Fruit fly (Drosophila melanogaster) whole organism, adult: ENCODE measurements around the gene CG8281.

Experiments
- CG11617 ChIP-seq: fragments of 200-800 bp; sonication (Bioruptor generic); optimal IDR thresholded peaks from 2 replicates; lab custom pipeline; 2017; ENCODE audit warnings: mild to moderate bottlenecking, missing biosample characterization, missing genetic modification reagents, missing genetic modification characterization
- CG12768 ChIP-seq: fragments of 200-800 bp; sonication (Bioruptor generic); optimal IDR thresholded peaks from 2 replicates; lab custom pipeline; 2017; ENCODE audit warnings: missing biosample characterization, missing genetic modification characterization, mild to moderate bottlenecking, moderate library complexity, missing genetic modification reagents
- CG14711 ChIP-seq: fragments of 200-800 bp; sonication (Bioruptor generic); optimal IDR thresholded peaks from 2 replicates; lab custom pipeline; 2018; ENCODE audit warnings: missing biosample characterization, mild to moderate bottlenecking, missing genetic modification characterization, moderate library complexity
- CG1620 ChIP-seq: fragments of 200-800 bp; sonication (Bioruptor generic); optimal IDR thresholded peaks from 2 replicates; lab custom pipeline; 2016; ENCODE audit warnings: missing biosample characterization, missing genetic modification characterization
- CG33017 ChIP-seq: fragments of 200-800 bp; sonication (Bioruptor generic); optimal IDR thresholded peaks from 2 replicates; lab custom pipeline; 2018; ENCODE audit warnings: missing biosample characterization, mild to moderate bottlenecking, missing genetic modification characterization, moderate library complexity
- CG5204 ChIP-seq: fragments of 200-800 bp; sonication (Bioruptor generic); optimal IDR thresholded peaks from 2 replicates; lab custom pipeline; 2016; ENCODE audit warnings: missing biosample characterization, missing genetic modification characterization
- CG7045 ChIP-seq: fragments of 200-800 bp; sonication (Bioruptor generic); optimal IDR thresholded peaks from 2 replicates; lab custom pipeline; 2017; ENCODE audit warnings: missing biosample characterization, mild to moderate bottlenecking, missing genetic modification characterization
- CG7101 ChIP-seq: fragments of 200-800 bp; sonication (Bioruptor generic); optimal IDR thresholded peaks from 2 replicates; lab custom pipeline; 2018; ENCODE audit warnings: missing biosample characterization, mild to moderate bottlenecking, missing genetic modification characterization, moderate library complexity
- Clk ChIP-seq: fragments of 200-800 bp; sonication (Bioruptor generic); optimal IDR thresholded peaks from 2 replicates; lab custom pipeline; 2017; ENCODE audit warnings: missing biosample characterization, missing genetic modification characterization
- Crg-1 ChIP-seq: fragments of 200-800 bp; sonication (Bioruptor generic); optimal IDR thresholded peaks from 2 replicates; lab custom pipeline; 2016; ENCODE audit warnings: missing biosample characterization, missing genetic modification characterization
- Hr96 ChIP-seq: fragments of 200-800 bp; sonication (Bioruptor generic); optimal IDR thresholded peaks from 2 replicates; lab custom pipeline; 2016; ENCODE audit warnings: missing biosample characterization, missing genetic modification characterization
- Mnt ChIP-seq: fragments of 200-800 bp; sonication (Bioruptor generic); optimal IDR thresholded peaks from 2 replicates; lab custom pipeline; 2016; ENCODE audit warnings: missing biosample characterization, mild to moderate bottlenecking, missing genetic modification characterization
- bab1 ChIP-seq: fragments of 200-800 bp; sonication (Bioruptor generic); optimal IDR thresholded peaks from 3 replicates; lab custom pipeline; 2019; ENCODE audit warnings: missing biosample characterization, mild to moderate bottlenecking, missing genetic modification characterization, moderate library complexity
- cic ChIP-seq: fragments of 200-800 bp; sonication (Bioruptor generic); optimal IDR thresholded peaks from 2 replicates; lab custom pipeline; 2017; ENCODE audit warnings: missing biosample characterization, mild to moderate bottlenecking, missing genetic modification characterization, moderate library complexity
- cnc ChIP-seq, 2 experiments: fragments of >200 bp; optimal IDR thresholded peaks; 2 replicates each; lab custom pipeline; 2017
- kay ChIP-seq: fragments of 200-800 bp; sonication (Bioruptor generic); peaks from one replicate; lab custom pipeline; 2016; ENCODE audit warnings: missing biosample characterization, missing genetic modification characterization, borderline replicate concordance
- ovo ChIP-seq: fragments of 200-800 bp; sonication (Bioruptor generic); optimal IDR thresholded peaks from 2 replicates; lab custom pipeline; 2016; ENCODE audit warnings: missing biosample characterization, missing genetic modification characterization
- pad ChIP-seq: fragments of 200-800 bp; sonication (Bioruptor generic); optimal IDR thresholded peaks from 3 replicates; lab custom pipeline; 2017; ENCODE audit warnings: missing biosample characterization, missing genetic modification characterization, mild to moderate bottlenecking, moderate library complexity, missing genetic modification reagents
- tj ChIP-seq: fragments of 200-800 bp; sonication (Bioruptor generic); optimal IDR thresholded peaks from 3 replicates; lab custom pipeline; 2017; ENCODE audit warnings: missing biosample characterization, mild to moderate bottlenecking, missing genetic modification characterization, moderate library complexity
- toe ChIP-seq: fragments of 200-800 bp; sonication (Bioruptor generic); optimal IDR thresholded peaks from 2 replicates; lab custom pipeline; 2016; ENCODE audit warnings: missing biosample characterization, missing genetic modification characterization

CG8281 gene

DNA sequence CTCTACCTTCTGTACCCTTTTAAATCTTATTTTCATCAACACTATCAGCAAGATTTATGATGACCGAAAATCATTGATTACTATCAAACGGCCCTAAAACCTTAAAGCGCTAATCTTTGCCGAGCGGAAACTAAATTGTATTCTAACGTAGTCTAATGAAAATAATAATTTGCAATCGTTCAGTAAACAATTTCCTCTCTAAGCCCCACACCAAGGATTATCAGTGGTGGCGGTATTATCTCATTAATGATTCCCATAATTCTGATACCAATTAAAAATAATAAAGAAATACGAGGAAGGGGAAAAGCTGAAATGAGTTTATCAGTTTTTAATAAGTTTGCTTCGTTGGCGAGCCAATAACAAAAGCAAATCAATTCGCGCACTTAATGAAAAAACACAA, 31.7 kb downstream of the CG8281 start:
- TF ChIP-seq kay (GFP tag; lab: Kevin White, UChicago) (peak; percentile 43), CG33017 (no peak)

DNA sequence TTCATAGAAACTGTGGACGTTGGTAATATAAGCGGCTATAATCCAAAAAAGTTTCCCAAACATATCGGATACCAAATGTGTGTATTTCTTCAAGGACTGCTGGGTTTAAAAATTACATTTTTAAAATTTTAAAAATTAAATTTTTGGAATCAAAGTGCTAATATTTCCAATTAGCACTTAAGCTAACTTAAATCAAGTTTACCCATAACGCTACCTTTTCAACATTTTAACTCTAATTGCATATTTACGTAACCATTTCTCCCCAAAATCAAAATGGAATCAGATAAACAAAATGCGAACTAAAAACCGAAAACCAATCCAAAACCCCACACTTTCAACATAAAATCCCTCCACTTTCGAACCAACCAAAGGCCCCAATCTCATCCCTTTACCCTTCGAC, 34.0 kb downstream of the CG8281 start, which contains the start of gene CG43880:
Gene CG43880 (minus strand): TSS at position 101 of the 400 bp plus-strand sequence.
- no peak for TF ChIP-seq Mnt (GFP tag; lab: Kevin White, UChicago)
- no peak for TF ChIP-seq kay (GFP tag; lab: Kevin White, UChicago)
- no peak for TF ChIP-seq CG5204 (GFP tag; lab: Kevin White, UChicago)
- no peak for TF ChIP-seq CG33017

DNA sequence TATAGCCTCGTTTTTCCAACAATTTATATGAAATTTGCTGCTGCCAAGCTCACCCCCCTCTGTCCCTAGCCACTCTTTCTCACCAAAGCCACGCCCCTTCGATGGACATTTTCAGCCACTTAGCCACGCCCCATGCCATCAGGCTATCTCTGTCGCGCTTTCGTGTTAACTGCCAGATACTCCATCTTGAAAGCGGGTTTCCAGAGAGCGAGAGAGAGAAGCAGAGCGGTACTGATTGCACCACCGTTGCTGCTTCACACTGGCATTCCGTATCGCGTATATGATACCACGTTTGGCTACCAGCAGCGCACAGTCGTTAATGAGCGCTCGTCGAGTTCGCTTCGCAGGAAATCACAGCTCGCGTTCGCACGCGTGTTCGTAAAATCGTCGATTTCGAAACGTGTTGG, 35.6 kb downstream of the CG8281 start, which contains the start of gene exex:
Gene exex (plus strand): TSS at position 307 of the 407 bp plus-strand sequence.
- TF ChIP-seq Clk (no peak), Mnt (GFP tag; lab: Kevin White, UChicago) (peak; percentile 35)

DNA sequence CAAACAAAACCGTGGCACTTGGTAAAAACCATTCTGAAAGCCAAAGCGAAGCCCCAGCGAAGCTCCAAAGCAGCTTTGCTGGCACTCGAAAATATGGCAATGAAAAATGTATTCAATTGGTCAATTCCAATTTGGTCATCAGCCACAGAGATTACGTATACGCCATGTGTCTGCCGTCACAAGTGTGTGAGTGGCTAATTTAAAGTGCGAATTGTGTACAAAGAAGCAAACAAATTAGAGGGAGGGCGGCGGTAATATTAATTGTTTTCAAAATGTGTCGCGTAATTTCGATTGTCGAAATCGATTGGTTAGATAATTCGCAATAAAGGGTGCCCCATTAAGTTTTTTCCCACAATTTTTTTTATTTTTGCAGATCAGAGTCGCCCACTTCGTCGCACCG, 37.5 kb downstream of the CG8281 start:
- TF ChIP-seq CG1620 (GFP tag; lab: Kevin White, UChicago) (no peak), CG11617 (GFP tag; lab: Kevin White, UChicago) (no peak), CG33017 (no peak), bab1 (GFP tag; lab: Kevin White, UChicago) (no peak), CG7101 (tag; lab: Kevin White, UChicago) (no peak), ovo (GFP tag; lab: Kevin White, UChicago) (no peak), tj (GFP tag; lab: Kevin White, UChicago) (no peak), kay (GFP tag; lab: Kevin White, UChicago) (no peak), pad (no peak), Crg-1 (GFP tag; lab: Kevin White, UChicago) (no peak), Hr96 (GFP tag; lab: Kevin White, UChicago) (no peak), Mnt (GFP tag; lab: Kevin White, UChicago) (no peak)

DNA sequence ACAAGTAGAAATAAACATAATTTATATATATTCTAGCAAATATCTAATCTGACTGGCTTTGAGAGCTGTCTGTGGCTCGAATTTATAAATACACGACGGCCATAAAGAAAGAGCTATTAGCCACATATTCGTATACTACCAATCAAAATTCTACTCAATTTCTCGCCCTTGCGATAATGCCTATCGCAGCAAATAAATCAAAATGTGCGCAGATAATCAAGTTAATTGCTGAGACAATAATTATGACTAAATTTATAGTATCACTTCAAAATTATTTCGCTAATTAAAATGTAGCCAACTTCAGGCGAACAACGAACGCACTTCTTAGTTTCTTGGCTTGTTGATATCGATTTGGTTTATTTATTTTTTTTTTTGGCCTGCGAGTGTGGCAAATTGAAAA, 39.6 kb downstream of the CG8281 start:
- TF ChIP-seq CG7045 (no peak), bab1 (GFP tag; lab: Kevin White, UChicago) (no peak), Clk (no peak), CG14711 (tag; lab: Kevin White, UChicago) (no peak), CG11617 (GFP tag; lab: Kevin White, UChicago) (no peak), Mnt (GFP tag; lab: Kevin White, UChicago) (no peak), CG7101 (tag; lab: Kevin White, UChicago) (no peak), pad (no peak), cnc (optimal IDR thresholded peaks at IDR 0.05; lab: Kevin White, UChicago) (no peak), Crg-1 (GFP tag; lab: Kevin White, UChicago) (no peak), CG1620 (GFP tag; lab: Kevin White, UChicago) (no peak), tj (GFP tag; lab: Kevin White, UChicago) (peak; percentile 42), CG5204 (GFP tag; lab: Kevin White, UChicago) (no peak), CG33017 (no peak), cic (GFP tag; lab: Kevin White, UChicago) (peak; percentile 40), toe (GFP tag; lab: Kevin White, UChicago) (no peak), ovo (GFP tag; lab: Kevin White, UChicago) (no peak), Hr96 (GFP tag; lab: Kevin White, UChicago) (no peak), kay (GFP tag; lab: Kevin White, UChicago) (peak; percentile 82), CG12768 (no peak)

DNA sequence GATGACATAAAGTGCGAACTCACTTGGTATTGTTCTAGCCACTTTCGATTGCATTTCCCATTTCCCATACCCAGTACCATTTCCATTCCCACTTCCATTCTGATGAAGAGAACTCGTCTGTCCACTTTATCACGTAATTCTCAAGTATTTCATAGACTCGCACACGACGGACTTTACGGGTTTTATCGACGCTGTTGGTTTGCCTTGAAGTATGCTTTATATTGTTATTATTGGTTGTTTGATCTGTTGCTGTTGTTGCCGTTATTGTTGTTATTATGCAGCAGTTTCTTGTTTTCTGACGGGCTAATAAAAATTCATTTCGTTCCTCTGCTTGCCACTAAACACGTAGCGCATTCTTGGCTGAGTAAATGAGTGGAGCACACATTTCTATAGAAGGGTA, 40.3 kb downstream of the CG8281 start:
- no peak for TF ChIP-seq CG11617 (GFP tag; lab: Kevin White, UChicago)
- TF ChIP-seq ovo (GFP tag; lab: Kevin White, UChicago): no peak
- TF ChIP-seq cnc (optimal IDR thresholded peaks at IDR 0.05; lab: Kevin White, UChicago): no peak
- TF ChIP-seq CG14711 (tag; lab: Kevin White, UChicago): no peak
- TF ChIP-seq pad: no peak
- TF ChIP-seq bab1 (GFP tag; lab: Kevin White, UChicago): no peak
- no peak for TF ChIP-seq CG5204 (GFP tag; lab: Kevin White, UChicago)
- TF ChIP-seq tj (GFP tag; lab: Kevin White, UChicago): no peak
- TF ChIP-seq toe (GFP tag; lab: Kevin White, UChicago): no peak
- TF ChIP-seq kay (GFP tag; lab: Kevin White, UChicago): no peak
- TF ChIP-seq CG7045: no peak
- TF ChIP-seq CG7101 (tag; lab: Kevin White, UChicago): no peak
- TF ChIP-seq Crg-1 (GFP tag; lab: Kevin White, UChicago): no peak
- TF ChIP-seq Clk: no peak
- no peak for TF ChIP-seq Mnt (GFP tag; lab: Kevin White, UChicago)
- no peak for TF ChIP-seq CG1620 (GFP tag; lab: Kevin White, UChicago)
- TF ChIP-seq Hr96 (GFP tag; lab: Kevin White, UChicago): no peak

DNA sequence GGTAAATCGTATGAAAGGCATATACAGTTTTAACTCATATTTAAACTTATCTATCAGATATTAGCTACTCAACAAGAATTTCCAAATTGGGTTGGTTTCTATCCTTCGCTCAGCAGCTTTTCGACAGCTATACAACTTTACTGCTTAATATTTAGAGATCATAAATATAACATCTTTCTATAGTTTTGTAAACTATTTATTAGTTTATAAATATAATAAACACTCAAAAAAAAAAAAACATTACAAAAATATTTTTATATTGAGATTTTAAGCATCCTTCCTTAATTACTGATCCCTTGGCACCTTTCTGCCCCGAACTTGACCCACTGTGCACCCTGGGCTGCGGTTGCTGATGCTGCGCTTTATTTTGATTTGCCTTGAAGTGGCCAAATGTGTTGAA, 40.7 kb downstream of the CG8281 start:
- TF ChIP-seq kay (GFP tag; lab: Kevin White, UChicago) (peak; percentile 45), toe (GFP tag; lab: Kevin White, UChicago) (no peak)
